Fruit fly (Drosophila melanogaster): ENCODE measurements around the gene CG31730.

Gene CG31730

dm6 chr2L:13290276-13291065, 30.9 kb upstream of the CG31730 start (continued):
- TF ChIP-seq Eip74EF (GFP tag; optimal IDR thresholded peaks at IDR 0.05) (peak in 1 of 2 experiments; percentile 80), wek (GFP tag; optimal IDR thresholded peaks at IDR 0.05) (peak; percentile 90), kni (GFP tag; optimal IDR thresholded peaks at IDR 0.05) (no peak), HLH4C (GFP tag; IDR thresholded peaks at IDR 0.05; ENCODE audit: partially characterized antibody) (peak; percentile 52; the same call in 1 of the 3 replicates), ken (GFP tag; IDR thresholded peaks at IDR 0.05) (peak; percentile 65; the same call in 2 of the 3 replicates), Atf3 (GFP tag; optimal IDR thresholded peaks at IDR 0.05) (peak; percentile 50), TFAM (GFP tag; optimal IDR thresholded peaks at IDR 0.05) (no peak), MESR4 (GFP tag; optimal IDR thresholded peaks at IDR 0.05) (peak; percentile 4), CG11560 (tag; IDR thresholded peaks at IDR 0.05) (no peak), Hmx (GFP tag; optimal IDR thresholded peaks at IDR 0.05) (no peak), Sox100B (GFP tag; optimal IDR thresholded peaks at IDR 0.05) (peak; percentile 76), hkb (optimal IDR thresholded peaks at IDR 0.05) (no peak), hkb (GFP tag; IDR thresholded peaks at IDR 0.05) (peak; percentile 68), Sry-δ (GFP tag; optimal IDR thresholded peaks at IDR 0.05) (no peak), vfl (GFP tag; optimal IDR thresholded peaks at IDR 0.05) (no peak), CG9609 (GFP tag; optimal IDR thresholded peaks at IDR 0.05) (no peak), ERR (GFP tag; optimal IDR thresholded peaks at IDR 0.05) (no peak), tll (GFP tag; optimal IDR thresholded peaks at IDR 0.05) (no peak), lola (GFP tag; optimal IDR thresholded peaks at IDR 0.05) (peak in 1 of 3 experiments; percentile 9), B-H2 (GFP tag; optimal IDR thresholded peaks at IDR 0.05) (peak; percentile 84), CG16813 (GFP tag; IDR thresholded peaks at IDR 0.05; ENCODE audit: partially characterized antibody) (0 out of 3 replicates have a peak, but pooled peaks have one; percentile 29), gcm2 (GFP tag; optimal IDR thresholded peaks at IDR 0.05) (no peak), CG3407 (GFP tag; optimal IDR thresholded peaks at IDR 0.05) (peak; percentile 89), pum (GFP tag; optimal IDR thresholded peaks at IDR 0.05) (no peak), CG2116 (GFP tag; optimal IDR thresholded peaks at IDR 0.05) (peak; percentile 3), CG6765 (GFP tag; optimal IDR thresholded peaks at IDR 0.05) (peak; percentile 95), rib (GFP tag; IDR thresholded peaks at IDR 0.05) (peak; percentile 69; the same call in 1 of the 2 replicates), Hmr (GFP tag; optimal IDR thresholded peaks at IDR 0.05) (peak; percentile 91), Ravus (GFP tag; IDR thresholded peaks at IDR 0.05) (no peak; the same call in 1 of the 2 replicates), CG17186 (GFP tag; optimal IDR thresholded peaks at IDR 0.05) (no peak), stc (GFP tag; IDR thresholded peaks at IDR 0.05) (no peak; the same call in 1 of the 2 replicates), Chrac-16 (GFP tag; optimal IDR thresholded peaks at IDR 0.05) (no peak), CG12299 (tag; optimal IDR thresholded peaks at IDR 0.05) (peak; percentile 77), Sox102F (GFP tag; optimal IDR thresholded peaks at IDR 0.05) (peak; percentile 72), hth (optimal IDR thresholded peaks at IDR 0.05) (no peak), CG18011 (GFP tag; optimal IDR thresholded peaks at IDR 0.05) (peak; percentile 50), CG14710 (tag; optimal IDR thresholded peaks at IDR 0.05) (no peak), CG10366 (GFP tag; IDR thresholded peaks at IDR 0.05) (peak; percentile 55), CG30403 (GFP tag; optimal IDR thresholded peaks at IDR 0.05) (no peak), Poxn (GFP tag; IDR thresholded peaks at IDR 0.05) (no peak), Dip2 (GFP tag; IDR thresholded peaks at IDR 0.05) (no peak), CG15601 (tag; optimal IDR thresholded peaks at IDR 0.05) (peak; percentile 89), bab2 (GFP tag; optimal IDR thresholded peaks at IDR 0.05) (peak; percentile 33), sc (optimal IDR thresholded peaks at IDR 0.05) (no peak), sc (GFP tag; optimal IDR thresholded peaks at IDR 0.05) (peak; percentile 54), CG6791 (GFP tag; IDR thresholded peaks at IDR 0.05; ENCODE audit: partially characterized antibody) (no peak), CG5180 (GFP tag; optimal IDR thresholded peaks at IDR 0.05) (peak; percentile 83), CG12071 (GFP tag; optimal IDR thresholded peaks at IDR 0.05) (peak; percentile 96)

Measured in whole organism, embryonic.